Worm (Caenorhabditis elegans) whole organism, late embryonic: ENCODE data around the gene F38C2.4.

Source experiments
- F13H6.1 ChIP-seq: sonication (generic microtip); optimal IDR thresholded peaks from 2 replicates; lab custom pipeline; 2016; ENCODE audit warnings: missing genetic modification characterization, missing compliant biosample characterization
- ceh-34 ChIP-seq: sonication (generic microtip); optimal IDR thresholded peaks from 2 replicates; lab custom pipeline; 2016; ENCODE audit warnings: mild to moderate bottlenecking, missing genetic modification characterization, missing compliant biosample characterization
- ceh-9 ChIP-seq: sonication (generic microtip); optimal IDR thresholded peaks from 2 replicates; lab custom pipeline; 2016; ENCODE audit warnings: mild to moderate bottlenecking, missing genetic modification characterization, inconsistent platforms, missing compliant biosample characterization
- elt-4 ChIP-seq: sonication (generic microtip); optimal IDR thresholded peaks from 2 replicates; lab custom pipeline; 2016; ENCODE audit warnings: missing genetic modification characterization, missing compliant biosample characterization
- pha-4 ChIP-seq: fragments of 150-350 bp; optimal IDR thresholded peaks from 2 replicates; lab custom pipeline; 2018; ENCODE audit warnings: missing biosample characterization, missing genetic modification reagents, missing genetic modification characterization
- pqm-1 ChIP-seq: sonication (generic microtip); optimal IDR thresholded peaks from 2 replicates; lab custom pipeline; 2016; ENCODE audit warnings: missing genetic modification characterization, missing compliant biosample characterization

- TF ChIP-seq elt-4 (tag; lab: Kevin White, UChicago): no peak
- no peak for TF ChIP-seq ceh-9
- no peak for TF ChIP-seq F13H6.1 (tag; lab: Kevin White, UChicago)
- no peak for TF ChIP-seq pqm-1 (tag; lab: Kevin White, UChicago)
- no peak for TF ChIP-seq ceh-34 (tag; lab: Kevin White, UChicago)
- no peak for TF ChIP-seq pha-4 (tag; lab: Kevin White, UChicago)
Measured at ce11 chrIV:16221559-16221958, 49.5 kb upstream of the F38C2.4 start, which contains the start of gene srv-11.
